Worm (Caenorhabditis elegans) whole organism, L4/young adult: ENCODE results near the gene tag-280.

ENCODE experiments used
- W03F9.2 ChIP-seq: fragments of 150-350 bp; optimal IDR thresholded peaks from 2 replicates; lab custom pipeline; 2014; ENCODE audit warnings: missing biosample characterization, missing genetic modification characterization
- him-1 ChIP-seq: sonication (generic microtip); optimal IDR thresholded peaks from 2 replicates; lab custom pipeline; 2016; ENCODE audit warnings: missing genotype, missing genetic modification reagents, missing genetic modification characterization, missing compliant biosample characterization

DNA sequence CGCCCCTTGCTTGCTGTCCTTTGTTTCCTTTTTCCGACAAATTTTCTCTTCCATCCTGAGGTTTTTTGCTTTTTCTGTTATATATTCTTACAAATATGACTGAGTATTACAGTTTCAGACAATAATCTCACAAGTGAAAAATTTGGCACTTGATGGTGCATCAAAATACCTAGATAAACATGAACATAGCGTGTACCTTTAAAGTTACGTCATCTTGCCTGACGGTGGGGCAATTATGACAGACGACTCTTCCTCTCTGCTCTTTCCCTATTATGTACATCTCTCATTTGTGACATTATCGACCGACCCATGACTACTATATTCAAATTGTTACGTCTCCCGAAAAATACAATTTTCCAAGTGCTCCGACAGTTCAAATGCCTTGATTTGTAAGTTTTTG is 22.2 kb downstream of the tag-280 start, which contains the start of gene fbxb-102:
- no peak for TF ChIP-seq W03F9.2 (tag; lab: Kevin White, UChicago)
- no peak for TF ChIP-seq him-1 (tag; lab: Kevin White, UChicago)
